Fruit fly (Drosophila melanogaster) whole organism, embryonic: Measurements from ENCODE around the gene CG10602.
A peak's percentile ranks its signal among the peaks of the same experiment; 100 is the strongest.

Experiments
- Antp ChIP-seq: fragments of 200-800 bp; sonication (Bioruptor generic); optimal IDR thresholded peaks from 3 replicates; lab custom pipeline; 2016; ENCODE audit warnings: missing biosample characterization, missing genetic modification characterization
- Bdp1 ChIP-seq: fragments of 200-800 bp; sonication (Bioruptor generic); optimal IDR thresholded peaks from 3 replicates; lab custom pipeline; 2016; ENCODE audit warnings: missing biosample characterization, missing genetic modification characterization
- Blimp-1 ChIP-seq: fragments of 200-800 bp; sonication (Bioruptor generic); optimal IDR thresholded peaks from 3 replicates; lab custom pipeline; 2018; ENCODE audit warnings: missing biosample characterization, missing genetic modification characterization, mild to moderate bottlenecking, moderate library complexity, missing genetic modification reagents
- CG10462 ChIP-seq: fragments of 200-800 bp; sonication (Bioruptor generic); optimal IDR thresholded peaks from 2 replicates; lab custom pipeline; 2016; ENCODE audit warnings: missing biosample characterization, missing genetic modification characterization
- CG12155 ChIP-seq: fragments of 200-800 bp; sonication (Bioruptor generic); optimal IDR thresholded peaks from 3 replicates; lab custom pipeline; 2016; ENCODE audit warnings: missing biosample characterization, missing genetic modification characterization
- CG12744 ChIP-seq: fragments of 200-800 bp; sonication (Bioruptor generic); optimal IDR thresholded peaks from 2 replicates; lab custom pipeline; 2016; ENCODE audit warnings: missing biosample characterization, missing genetic modification characterization
- CG13123 ChIP-seq: fragments of 200-800 bp; sonication (Bioruptor generic); optimal IDR thresholded peaks from 2 replicates; lab custom pipeline; 2016; ENCODE audit warnings: missing biosample characterization, missing genetic modification characterization
- CG14014 ChIP-seq: fragments of 200-800 bp; sonication (Bioruptor generic); IDR thresholded peaks from 2 replicates; pipeline ENCODE4 v1.3.6; 2022; ENCODE audit warnings: missing biosample characterization, missing genetic modification characterization
- CG14965 ChIP-seq: fragments of 200-800 bp; sonication (Bioruptor generic); optimal IDR thresholded peaks from 2 replicates; lab custom pipeline; 2016; ENCODE audit warnings: missing biosample characterization, missing genetic modification characterization, borderline replicate concordance
- CG15269 ChIP-seq: fragments of 200-800 bp; sonication (Bioruptor generic); optimal IDR thresholded peaks from 2 replicates; lab custom pipeline; 2018; ENCODE audit warnings: missing biosample characterization, mild to moderate bottlenecking, missing genetic modification characterization, moderate library complexity
- CG1647 ChIP-seq: fragments of 200-800 bp; sonication (Bioruptor generic); optimal IDR thresholded peaks from 3 replicates; lab custom pipeline; 2016; ENCODE audit warnings: missing biosample characterization, missing genetic modification characterization
- CG18476 ChIP-seq: fragments of 200-800 bp; sonication (Bioruptor generic); optimal IDR thresholded peaks from 2 replicates; lab custom pipeline; 2016; ENCODE audit warnings: missing biosample characterization, mild to moderate bottlenecking, missing genetic modification characterization
- CG2199 ChIP-seq: fragments of 200-800 bp; sonication (Bioruptor generic); IDR thresholded peaks from 3 replicates; pipeline ENCODE4 v1.3.6; 2022; ENCODE audit warnings: missing biosample characterization, missing genetic modification characterization
- CG33557 ChIP-seq: fragments of 200-800 bp; sonication (Bioruptor generic); optimal IDR thresholded peaks from 2 replicates; lab custom pipeline; 2019; ENCODE audit warnings: missing biosample characterization, mild to moderate bottlenecking, missing genetic modification characterization, moderate library complexity
- CG34422 ChIP-seq: fragments of 200-800 bp; sonication (Bioruptor generic); IDR thresholded peaks from 3 replicates; pipeline ENCODE4 v1.3.6; 2022; ENCODE audit warnings: missing biosample characterization, missing genetic modification characterization
- CG4404 ChIP-seq: fragments of 200-800 bp; sonication (Bioruptor generic); IDR thresholded peaks from 2 replicates; pipeline ENCODE4 v1.3.6; 2022; ENCODE audit warnings: missing biosample characterization, missing genetic modification characterization
- CG4424 ChIP-seq: fragments of 200-800 bp; sonication (Bioruptor generic); optimal IDR thresholded peaks from 3 replicates; lab custom pipeline; 2016; ENCODE audit warnings: missing biosample characterization, missing genetic modification characterization
- CG6791 ChIP-seq: fragments of 200-800 bp; sonication (Bioruptor generic); IDR thresholded peaks from 3 replicates; pipeline ENCODE4 v1.3.6; 2022; ENCODE audit warnings: missing biosample characterization, missing genetic modification characterization; ENCODE audit not compliant: partially characterized antibody
- CG8089 ChIP-seq: fragments of 200-800 bp; sonication (Bioruptor generic); optimal IDR thresholded peaks from 3 replicates; lab custom pipeline; 2016; ENCODE audit warnings: missing biosample characterization, missing genetic modification characterization
- CG8924 ChIP-seq: fragments of 200-800 bp; optimal IDR thresholded peaks from 3 replicates; lab custom pipeline; 2019; ENCODE audit warnings: missing biosample characterization, mild to moderate bottlenecking, missing genetic modification characterization, moderate library complexity
- Dll ChIP-seq: fragments of 200-800 bp; sonication (Bioruptor generic); IDR thresholded peaks from 4 replicates; pipeline ENCODE4 v1.3.6; 2022; ENCODE audit warnings: missing biosample characterization, missing genetic modification characterization; ENCODE audit not compliant: partially characterized antibody
- Gug ChIP-seq: fragments of 200-800 bp; sonication (Bioruptor generic); IDR thresholded peaks from 4 replicates; pipeline ENCODE4 v1.3.6; 2022; ENCODE audit warnings: missing biosample characterization, missing genetic modification characterization
- HLH3B ChIP-seq: fragments of 200-800 bp; sonication (Bioruptor generic); IDR thresholded peaks from 2 replicates; pipeline ENCODE4 v1.3.6; 2022; ENCODE audit warnings: missing biosample characterization, missing genetic modification characterization
- Hr51 ChIP-seq, 2 experiments: fragments of 200-800 bp; sonication (Bioruptor generic); optimal IDR thresholded peaks; 2 replicates in 1 of 2; 3 replicates in 1 of 2; lab custom pipeline; 2016 to 2018; ENCODE audit warnings: missing biosample characterization in 2 of 2, missing genetic modification characterization in 2 of 2, mild to moderate bottlenecking in 1 of 2, moderate library complexity in 1 of 2
- MTF-1 ChIP-seq: fragments of 200-800 bp; sonication (Bioruptor generic); optimal IDR thresholded peaks from 2 replicates; lab custom pipeline; 2018; ENCODE audit warnings: missing biosample characterization, mild to moderate bottlenecking, missing genetic modification characterization, borderline replicate concordance
- NC2β ChIP-seq: fragments of 200-800 bp; sonication (Bioruptor generic); optimal IDR thresholded peaks from 2 replicates; lab custom pipeline; 2016; ENCODE audit warnings: missing biosample characterization, missing genetic modification characterization
- Ravus ChIP-seq: fragments of 200-800 bp; sonication (Bioruptor generic); IDR thresholded peaks from 2 replicates; pipeline ENCODE4 v1.3.6; 2022; ENCODE audit warnings: missing biosample characterization, missing genetic modification characterization
- Spps ChIP-seq: fragments of 200-800 bp; sonication (Bioruptor generic); optimal IDR thresholded peaks from 2 replicates; lab custom pipeline; 2018; ENCODE audit warnings: missing biosample characterization, mild to moderate bottlenecking, missing genetic modification characterization
- ab ChIP-seq: fragments of 200-800 bp; sonication (Bioruptor generic); optimal IDR thresholded peaks from 2 replicates; lab custom pipeline; 2016; ENCODE audit warnings: missing biosample characterization, missing genetic modification characterization
- ac ChIP-seq: fragments of 200-800 bp; sonication (Bioruptor generic); optimal IDR thresholded peaks from 3 replicates; lab custom pipeline; 2017; ENCODE audit warnings: missing biosample characterization, mild to moderate bottlenecking, missing genetic modification characterization
- ap ChIP-seq: fragments of 200-800 bp; sonication (Bioruptor generic); IDR thresholded peaks from 2 replicates; pipeline ENCODE4 v1.3.6; 2022; ENCODE audit warnings: missing biosample characterization, missing genetic modification characterization
- ase ChIP-seq: fragments of 200-800 bp; sonication (Bioruptor generic); IDR thresholded peaks from 3 replicates; pipeline ENCODE4 v1.3.6; 2022; ENCODE audit warnings: missing biosample characterization, missing genetic modification characterization
- az2 ChIP-seq: fragments of 200-800 bp; sonication (Bioruptor generic); optimal IDR thresholded peaks from 3 replicates; lab custom pipeline; 2016; ENCODE audit warnings: missing biosample characterization, missing genetic modification characterization
- br ChIP-seq: fragments of >200 bp; optimal IDR thresholded peaks from 2 replicates; lab custom pipeline; 2017
- dpn ChIP-seq, 2 experiments: fragments of 200-800 bp; sonication (Bioruptor generic); optimal IDR thresholded peaks; 3 replicates each; lab custom pipeline; 2016; ENCODE audit warnings: missing biosample characterization in 2 of 2, missing genetic modification characterization in 2 of 2
- fd96Cb ChIP-seq: fragments of 200-800 bp; sonication (Bioruptor generic); optimal IDR thresholded peaks from 2 replicates; lab custom pipeline; 2018; ENCODE audit warnings: missing biosample characterization, mild to moderate bottlenecking, missing genetic modification characterization, moderate library complexity
- gcm2 ChIP-seq: fragments of 200-800 bp; sonication (Bioruptor generic); optimal IDR thresholded peaks from 2 replicates; lab custom pipeline; 2016; ENCODE audit warnings: missing biosample characterization, missing genetic modification characterization
- gt ChIP-seq: fragments of 200-800 bp; sonication (Bioruptor generic); IDR thresholded peaks from 2 replicates; pipeline ENCODE4 v1.3.6; 2022; ENCODE audit warnings: missing biosample characterization, missing genetic modification characterization
- hkb ChIP-seq, 2 experiments: fragments of 200-800 bp in 1 of 2; fragments of >200 bp in 1 of 2; sonication (Bioruptor generic) in 1 of 2; IDR thresholded peaks in 1 of 2; optimal IDR thresholded peaks in 1 of 2; 2 replicates each; pipeline versions ENCODE4 v1.3.6 to Lab custom; 2017 to 2022; ENCODE audit warnings: missing biosample characterization in 1 of 2, missing genetic modification characterization in 1 of 2
- lmd ChIP-seq: fragments of 200-800 bp; sonication (Bioruptor generic); IDR thresholded peaks from 2 replicates; pipeline ENCODE4 v1.3.6; 2022; ENCODE audit warnings: missing biosample characterization, missing genetic modification characterization
- lola ChIP-seq, 3 experiments: fragments of >200 bp in 2 of 3; fragments of 200-800 bp in 1 of 3; sonication (Bioruptor generic) in 1 of 3; optimal IDR thresholded peaks; 2 replicates each; lab custom pipeline; 2017 to 2019; ENCODE audit warnings: missing biosample characterization in 3 of 3, missing genetic modification characterization in 3 of 3, mild to moderate bottlenecking in 1 of 3, moderate library complexity in 1 of 3
- nerfin-2 ChIP-seq: fragments of 200-800 bp; sonication (Bioruptor generic); IDR thresholded peaks from 2 replicates; pipeline ENCODE4 v1.3.6; 2022; ENCODE audit warnings: missing biosample characterization, missing genetic modification characterization; ENCODE audit not compliant: partially characterized antibody
- nom ChIP-seq: fragments of 200-800 bp; sonication (Bioruptor generic); optimal IDR thresholded peaks from 2 replicates; lab custom pipeline; 2017; ENCODE audit warnings: missing biosample characterization, missing genetic modification characterization, mild to moderate bottlenecking, moderate library complexity, missing genetic modification reagents
- schlank ChIP-seq: fragments of 200-800 bp; sonication (Bioruptor generic); optimal IDR thresholded peaks from 2 replicates; lab custom pipeline; 2018; ENCODE audit warnings: missing biosample characterization, mild to moderate bottlenecking, missing genetic modification characterization
- sim ChIP-seq: fragments of 200-800 bp; sonication (Bioruptor generic); IDR thresholded peaks from 2 replicates; pipeline ENCODE4 v1.3.6; 2022; ENCODE audit warnings: missing biosample characterization, missing genetic modification characterization
- tio ChIP-seq: fragments of 200-800 bp; sonication (Bioruptor generic); optimal IDR thresholded peaks from 2 replicates; lab custom pipeline; 2017; ENCODE audit warnings: missing biosample characterization, missing genetic modification characterization, inconsistent platforms
- tna ChIP-seq: fragments of 200-800 bp; sonication (Bioruptor generic); IDR thresholded peaks from 2 replicates; pipeline ENCODE4 v1.3.6; 2022; ENCODE audit warnings: missing biosample characterization, missing genetic modification characterization; ENCODE audit not compliant: partially characterized antibody
- trem ChIP-seq: fragments of 200-800 bp; optimal IDR thresholded peaks from 3 replicates; lab custom pipeline; 2019; ENCODE audit warnings: missing biosample characterization, mild to moderate bottlenecking, missing genetic modification characterization, moderate library complexity
- unc-4 ChIP-seq: fragments of 200-800 bp; sonication (Bioruptor generic); IDR thresholded peaks from 2 replicates; pipeline ENCODE4 v1.3.6; 2022; ENCODE audit warnings: missing biosample characterization, missing genetic modification characterization; ENCODE audit not compliant: partially characterized antibody
- zfh2 ChIP-seq: fragments of 200-800 bp; sonication (Bioruptor generic); optimal IDR thresholded peaks from 2 replicates; lab custom pipeline; 2016; ENCODE audit warnings: missing biosample characterization, missing genetic modification characterization

Gene CG10602

dm6 chr2L:18890087-18890486, 31.0 kb upstream of the CG10602 start (continued):
- peak; percentile 86 for TF ChIP-seq CG4424
- TF ChIP-seq gt = peak; percentile 65
- no peak for TF ChIP-seq nerfin-2 (GFP tag; lab: Robert Waterston, UW)
- TF ChIP-seq nom = peak; percentile 25
- TF ChIP-seq CG14014 (GFP tag; lab: Robert Waterston, UW) = 0 out of 2 replicates have a peak, but pooled peaks have one; percentile 16
- TF ChIP-seq HLH3B = peak; percentile 67
- no peak for TF ChIP-seq Ravus (GFP tag; lab: Robert Waterston, UW)
- peak; percentile 59 for TF ChIP-seq gcm2 (GFP tag; lab: Kevin White, UChicago)
- TF ChIP-seq ap (GFP tag; lab: Robert Waterston, UW) = peak; percentile 57; the same call in 1 of the 2 replicates
- peak; percentile 60 for TF ChIP-seq CG12155 (GFP tag; lab: Kevin White, UChicago)
- TF ChIP-seq CG8924 = peak; percentile 84
- peak; percentile 81 for TF ChIP-seq CG8089
- TF ChIP-seq CG10462 (GFP tag; lab: Kevin White, UChicago) = peak; percentile 74
- TF ChIP-seq CG1647 (GFP tag; lab: Kevin White, UChicago) = peak; percentile 61
- TF ChIP-seq trem (tag; lab: Kevin White, UChicago) = peak; percentile 80
- TF ChIP-seq unc-4 (GFP tag; lab: Robert Waterston, UW) = no peak
- TF ChIP-seq CG34422 (GFP tag; lab: Robert Waterston, UW) = peak; percentile 71; the same call in 2 of the 3 replicates
- TF ChIP-seq CG12744 (GFP tag; lab: Kevin White, UChicago) = peak; percentile 59
- TF ChIP-seq CG4404 (GFP tag; lab: Robert Waterston, UW) = peak; percentile 90
- TF ChIP-seq br (lab: Kevin White, UChicago) = no peak
- peak; percentile 42; the same call in 2 of the 4 replicates for TF ChIP-seq Gug (GFP tag; lab: Robert Waterston, UW)
- TF ChIP-seq CG18476 (GFP tag; lab: Kevin White, UChicago) = peak; percentile 70
- TF ChIP-seq lola (GFP tag; optimal IDR thresholded peaks at IDR 0.05; lab: Kevin White, UChicago) = peak in 1 of 3 experiments; percentile 91
- no peak for TF ChIP-seq schlank (tag; lab: Kevin White, UChicago)
- TF ChIP-seq Dll (GFP tag; lab: Robert Waterston, UW) = no peak
- peak; percentile 71 to 73 for TF ChIP-seq dpn (GFP tag; optimal IDR thresholded peaks at IDR 0.05; lab: Kevin White, UChicago)
- peak; percentile 83 for TF ChIP-seq Spps (tag; lab: Kevin White, UChicago)
- peak; percentile 77 for TF ChIP-seq Blimp-1
- peak; percentile 52 for TF ChIP-seq Bdp1 (GFP tag; lab: Kevin White, UChicago)
- peak; percentile 78 for TF ChIP-seq fd96Cb (tag; lab: Kevin White, UChicago)
- peak; percentile 70 for TF ChIP-seq MTF-1
- no peak for TF ChIP-seq tna
- no peak for TF ChIP-seq CG6791 (GFP tag; lab: Robert Waterston, UW)
- TF ChIP-seq hkb (optimal IDR thresholded peaks at IDR 0.05; lab: Kevin White, UChicago) = no peak
- peak; percentile 76 for TF ChIP-seq hkb (GFP tag; IDR thresholded peaks at IDR 0.05; lab: Robert Waterston, UW)
- TF ChIP-seq CG14965 (GFP tag; lab: Kevin White, UChicago) = peak; percentile 46
- peak; percentile 82 for TF ChIP-seq sim
- TF ChIP-seq lmd (GFP tag; lab: Robert Waterston, UW) = peak; percentile 65
- peak; percentile 85 for TF ChIP-seq ac (GFP tag; lab: Kevin White, UChicago)
- TF ChIP-seq tio (GFP tag; lab: Kevin White, UChicago) = peak; percentile 56
- TF ChIP-seq CG15269 (tag; lab: Kevin White, UChicago) = peak; percentile 46
- peak; percentile 47 for TF ChIP-seq ab (GFP tag; lab: Kevin White, UChicago)
- TF ChIP-seq Hr51 (GFP tag; optimal IDR thresholded peaks at IDR 0.05; lab: Kevin White, UChicago) = peak; percentile 20 to 68
- peak; percentile 80 for TF ChIP-seq az2 (GFP tag; lab: Kevin White, UChicago)
- peak; percentile 66; the same call in 1 of the 3 replicates for TF ChIP-seq ase (GFP tag; lab: Robert Waterston, UW)
- peak; percentile 58 for TF ChIP-seq Antp (GFP tag; lab: Kevin White, UChicago)
- peak; percentile 52 for TF ChIP-seq CG13123 (GFP tag; lab: Kevin White, UChicago)
- TF ChIP-seq NC2β (GFP tag; lab: Kevin White, UChicago) = peak; percentile 83
- peak; percentile 91 for TF ChIP-seq CG33557
- TF ChIP-seq CG2199 (GFP tag; lab: Robert Waterston, UW) = peak; percentile 67; the same call in 1 of the 3 replicates
- no peak for TF ChIP-seq zfh2 (GFP tag; lab: Kevin White, UChicago)
